Fruit fly (Drosophila melanogaster): Measurements from ENCODE around the gene CG11164.

DNA sequence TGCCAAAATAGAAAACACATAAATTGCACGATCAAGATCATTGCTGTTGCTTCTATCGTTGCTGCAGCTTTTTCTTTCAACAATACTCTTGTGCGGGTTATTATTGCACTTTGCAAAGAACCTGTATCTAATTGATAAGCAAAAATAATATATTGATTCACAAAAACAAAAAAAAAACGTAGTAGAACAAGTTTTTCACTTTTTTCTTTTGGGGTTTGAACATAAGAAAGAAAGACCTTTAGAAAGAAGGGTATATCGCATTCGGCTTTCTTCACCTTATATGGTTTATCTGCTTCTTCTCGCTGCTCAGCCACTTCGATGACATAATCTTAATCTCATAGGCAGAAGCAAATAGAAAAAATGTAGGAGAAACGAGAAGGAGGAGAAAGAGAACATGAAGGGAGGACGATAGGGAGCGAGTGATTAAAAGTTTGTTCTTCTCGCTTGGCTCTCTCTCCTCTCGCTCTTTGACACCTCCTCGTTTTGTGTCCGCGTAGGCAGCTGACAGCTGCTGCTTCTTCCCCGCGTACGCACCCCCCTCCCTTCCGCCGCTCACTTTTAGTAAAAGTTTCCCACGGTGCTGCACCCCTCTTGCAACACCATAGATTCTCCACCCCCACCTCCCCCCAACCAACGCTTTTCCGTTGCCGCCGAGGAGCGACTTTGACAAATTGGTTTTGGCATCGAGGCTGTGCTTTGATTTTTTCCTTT is 31.1 kb downstream of the CG11164 start:
- TF ChIP-seq CG8119 (GFP tag; IDR thresholded peaks at IDR 0.05) = peak; percentile 41; the same call in 1 of the 3 replicates
- TF ChIP-seq Met (GFP tag; optimal IDR thresholded peaks at IDR 0.05) = no peak
- TF ChIP-seq CG6792 (GFP tag; optimal IDR thresholded peaks at IDR 0.05) = no peak
